Worm (Caenorhabditis elegans): ENCODE data around the gene nstp-8.

nstp-8 gene

ce11 chrV:2266958-2267357 is 51.5 kb downstream of the nstp-8 start, which contains the start of gene nhr-275:
nhr-275 (minus strand) TSS chrV:2267058.
- TF ChIP-seq snpc-1.1 (tag; optimal IDR thresholded peaks at IDR 0.05; ENCODE audit: insufficient read depth), result no peak
- no peak for TF ChIP-seq ekl-4 (GFP tag; IDR thresholded peaks at IDR 0.05)
- TF ChIP-seq snpc-1.3 (tag; optimal IDR thresholded peaks at IDR 0.05; ENCODE audit: insufficient read depth), result no peak
- no peak for TF ChIP-seq rcor-1 (GFP tag; IDR thresholded peaks at IDR 0.05)
- TF ChIP-seq T26A5.8 (tag; optimal IDR thresholded peaks at IDR 0.05), result no peak
- no peak for TF ChIP-seq lsy-27 (tag; optimal IDR thresholded peaks at IDR 0.05; ENCODE audit: borderline replicate concordance, insufficient read depth)
- TF ChIP-seq B0019.2 (GFP tag; conservative IDR thresholded peaks at IDR 0.05), result no peak
- no peak for TF ChIP-seq mel-28 (tag; optimal IDR thresholded peaks at IDR 0.05; ENCODE audit: borderline replicate concordance)
- no peak for TF ChIP-seq lin-40 (tag; optimal IDR thresholded peaks at IDR 0.05)
- no peak for TF ChIP-seq snpc-4 (GFP tag; optimal IDR thresholded peaks at IDR 0.05)
- TF ChIP-seq snpc-4 (tag; optimal IDR thresholded peaks at IDR 0.05), result no peak
- TF ChIP-seq aptf-3 (GFP tag; IDR thresholded peaks at IDR 0.05), result no peak
- TF ChIP-seq ZK185.1 (tag; optimal IDR thresholded peaks at IDR 0.05; ENCODE audit: poor library complexity, severe bottlenecking), result no peak
- TF ChIP-seq K12H6.12 (tag; optimal IDR thresholded peaks at IDR 0.05), result no peak
- no peak for TF ChIP-seq rec-8 (tag; optimal IDR thresholded peaks at IDR 0.05)
- TF ChIP-seq ztf-25 (GFP tag; IDR thresholded peaks at IDR 0.05), result no peak
- TF ChIP-seq nhr-27 (tag; optimal IDR thresholded peaks at IDR 0.05), result no peak
- TF ChIP-seq akir-1 (GFP tag; optimal IDR thresholded peaks at IDR 0.05), result no peak
